Fruit fly (Drosophila melanogaster): Measurements from ENCODE around the gene CG1840.
A peak's percentile ranks its signal among the peaks of the same experiment; 100 is the strongest.

CG1840 gene

DNA sequence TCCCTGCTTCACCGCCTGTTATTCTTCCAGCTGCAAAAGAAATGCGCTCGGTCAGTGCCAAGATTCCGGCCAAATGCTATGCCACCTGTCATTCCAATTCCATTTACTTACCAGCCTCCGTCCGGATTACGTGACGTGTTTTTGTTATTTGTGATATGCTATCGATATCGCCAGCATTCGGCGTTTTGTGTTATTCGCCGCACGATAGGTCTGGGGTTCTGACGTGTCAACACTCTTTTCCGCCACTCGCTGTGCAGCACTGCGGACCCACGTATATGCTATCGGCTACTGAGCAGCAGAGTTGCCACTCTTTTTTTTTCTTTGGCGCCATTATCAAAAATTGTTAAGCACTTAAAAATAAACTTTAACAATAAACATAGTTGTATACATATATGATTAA, 35.8 kb upstream of the CG1840 start, which contains the start of gene p24-1 (continued):
- no peak for TF ChIP-seq GATAd (GFP tag; optimal IDR thresholded peaks at IDR 0.05)

DNA sequence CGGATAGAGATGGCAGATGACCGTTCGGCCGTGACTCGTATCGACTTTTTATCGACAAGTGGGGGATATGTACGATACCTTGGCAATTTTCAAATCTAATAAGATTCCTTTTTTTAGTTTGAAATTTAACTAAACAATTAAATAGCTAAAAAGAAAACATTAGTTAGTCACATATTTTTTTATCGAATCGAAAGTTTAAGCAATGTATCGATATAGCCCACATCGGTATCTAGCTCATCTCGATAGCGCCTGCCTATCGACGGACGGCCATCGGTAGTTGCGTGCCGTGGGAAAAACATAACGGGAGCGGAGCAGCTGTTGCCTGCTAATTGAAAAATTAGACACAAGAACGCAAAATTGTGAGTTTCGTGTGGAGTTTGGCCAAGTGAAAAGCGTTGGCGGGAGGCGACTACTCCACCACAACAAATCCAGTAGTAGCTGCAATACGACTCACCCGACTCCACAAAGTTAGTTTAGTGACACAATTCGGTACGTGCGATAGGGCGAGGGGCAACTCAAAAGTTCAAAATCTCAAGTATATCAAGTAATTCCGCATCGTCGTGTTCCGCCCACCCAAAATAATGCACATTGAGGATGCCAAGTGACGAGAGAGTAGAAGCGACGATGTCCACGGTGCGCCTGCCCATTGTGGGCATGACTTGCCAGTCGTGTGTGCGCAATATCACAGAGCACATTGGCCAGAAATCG, 33.2 kb upstream of the CG1840 start, which contains the start of the genes CG10347 and ATP7:
TSS of gene CG10347 (minus strand) at position 174 of the 708 bp plus-strand sequence.
TSS of gene ATP7 (plus strand) at position 265 of the 708 bp plus-strand sequence.
- TF ChIP-seq rgr (GFP tag; optimal IDR thresholded peaks at IDR 0.05) (no peak), pan (optimal IDR thresholded peaks at IDR 0.05) (no peak), h (GFP tag; optimal IDR thresholded peaks at IDR 0.05) (peak; percentile 61), jim (GFP tag; optimal IDR thresholded peaks at IDR 0.05) (no peak), Rel (GFP tag; optimal IDR thresholded peaks at IDR 0.05) (no peak), Rel (tag; optimal IDR thresholded peaks at IDR 0.05) (peak; percentile 95), Dfd (GFP tag; optimal IDR thresholded peaks at IDR 0.05) (no peak), fru (GFP tag; optimal IDR thresholded peaks at IDR 0.05) (no peak), Dif (GFP tag; optimal IDR thresholded peaks at IDR 0.05; ENCODE audit: partially characterized antibody) (no peak), CG32264 (GFP tag; optimal IDR thresholded peaks at IDR 0.05) (no peak), br (GFP tag; optimal IDR thresholded peaks at IDR 0.05) (peak; percentile 45), CG9705 (GFP tag; optimal IDR thresholded peaks at IDR 0.05) (no peak), lola (GFP tag; optimal IDR thresholded peaks at IDR 0.05) (no peak), OdsH (GFP tag; optimal IDR thresholded peaks at IDR 0.05) (no peak), Hr78 (GFP tag; optimal IDR thresholded peaks at IDR 0.05) (no peak), ey (GFP tag; optimal IDR thresholded peaks at IDR 0.05) (peak; percentile 27), Sp1 (GFP tag; optimal IDR thresholded peaks at IDR 0.05) (peak; percentile 37), Mio (GFP tag; optimal IDR thresholded peaks at IDR 0.05) (no peak), sv (GFP tag; optimal IDR thresholded peaks at IDR 0.05) (peak; percentile 22), Vsx2 (GFP tag; optimal IDR thresholded peaks at IDR 0.05; ENCODE audit: partially characterized antibody) (no peak), HLH106 (tag; optimal IDR thresholded peaks at IDR 0.05) (peak; percentile 23), dsf (GFP tag; optimal IDR thresholded peaks at IDR 0.05; ENCODE audit: borderline replicate concordance) (peak; percentile 20), brk (GFP tag; optimal IDR thresholded peaks at IDR 0.05) (no peak), CrebA (GFP tag; optimal IDR thresholded peaks at IDR 0.05; ENCODE audit: borderline replicate concordance) (no peak), sage (GFP tag; optimal IDR thresholded peaks at IDR 0.05) (no peak), dmrt93B (GFP tag; optimal IDR thresholded peaks at IDR 0.05) (no peak), GATAd (GFP tag; optimal IDR thresholded peaks at IDR 0.05) (no peak), psq (GFP tag; optimal IDR thresholded peaks at IDR 0.05) (peak; percentile 12), Abd-B (GFP tag; optimal IDR thresholded peaks at IDR 0.05) (no peak), woc (GFP tag; optimal IDR thresholded peaks at IDR 0.05) (peak; percentile 11), foxo (GFP tag; optimal IDR thresholded peaks at IDR 0.05) (peak in 1 of 2 experiments; percentile 43), Hnf4 (GFP tag; optimal IDR thresholded peaks at IDR 0.05) (peak; percentile 68), Jra (GFP tag; optimal IDR thresholded peaks at IDR 0.05) (peak; percentile 75), Myc (optimal IDR thresholded peaks at IDR 0.05) (no peak)

DNA sequence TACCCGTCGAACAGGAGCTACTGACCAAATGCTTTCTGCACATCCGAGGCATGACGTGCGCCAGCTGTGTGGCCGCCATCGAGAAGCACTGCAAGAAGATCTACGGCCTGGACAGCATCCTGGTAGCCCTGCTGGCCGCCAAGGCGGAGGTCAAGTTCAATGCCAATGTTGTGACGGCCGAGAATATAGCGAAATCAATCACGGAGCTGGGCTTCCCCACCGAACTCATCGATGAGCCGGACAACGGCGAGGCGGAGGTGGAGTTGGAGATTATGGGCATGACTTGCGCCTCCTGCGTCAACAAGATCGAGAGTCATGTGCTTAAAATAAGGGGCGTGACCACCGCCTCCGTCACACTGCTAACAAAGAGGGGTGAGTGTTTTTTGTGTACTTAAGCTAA, 32.2 kb upstream of the CG1840 start:
- no peak for TF ChIP-seq Rel (GFP tag; optimal IDR thresholded peaks at IDR 0.05)
- peak; percentile 86 for TF ChIP-seq Rel (tag; optimal IDR thresholded peaks at IDR 0.05)
- TF ChIP-seq jim (GFP tag; optimal IDR thresholded peaks at IDR 0.05): no peak
- no peak for TF ChIP-seq CG9705 (GFP tag; optimal IDR thresholded peaks at IDR 0.05)
- TF ChIP-seq Mio (GFP tag; optimal IDR thresholded peaks at IDR 0.05): no peak
- no peak for TF ChIP-seq Hnf4 (GFP tag; optimal IDR thresholded peaks at IDR 0.05)
- TF ChIP-seq tai (GFP tag; optimal IDR thresholded peaks at IDR 0.05): no peak

DNA sequence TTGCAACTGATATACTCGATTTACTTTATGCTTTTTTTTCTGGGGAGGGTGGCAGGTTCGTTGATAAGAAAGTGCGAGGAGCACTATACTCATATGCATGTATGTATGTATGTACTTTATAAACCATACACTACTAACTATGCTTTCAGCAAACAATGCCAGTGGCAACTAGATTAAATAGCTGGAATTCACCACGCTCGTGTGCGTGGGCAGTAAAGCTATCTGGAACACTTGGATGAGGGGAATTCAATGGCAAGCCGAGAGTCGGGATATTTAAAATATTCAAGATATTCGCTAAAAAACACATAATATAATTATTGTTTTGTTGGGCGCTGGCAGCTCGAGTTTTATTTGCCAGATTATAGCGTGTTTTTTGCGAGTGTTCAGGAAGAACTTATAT, 31.3 kb upstream of the CG1840 start:
- TF ChIP-seq Rel (GFP tag; optimal IDR thresholded peaks at IDR 0.05): no peak
- TF ChIP-seq Rel (tag; optimal IDR thresholded peaks at IDR 0.05): no peak
- no peak for TF ChIP-seq CG9705 (GFP tag; optimal IDR thresholded peaks at IDR 0.05)
- TF ChIP-seq pan (optimal IDR thresholded peaks at IDR 0.05): no peak
- no peak for TF ChIP-seq dsf (GFP tag; optimal IDR thresholded peaks at IDR 0.05; ENCODE audit: borderline replicate concordance)
- no peak for TF ChIP-seq psq (GFP tag; optimal IDR thresholded peaks at IDR 0.05)
- no peak for TF ChIP-seq CrebA (GFP tag; optimal IDR thresholded peaks at IDR 0.05; ENCODE audit: borderline replicate concordance)
- TF ChIP-seq ey (GFP tag; optimal IDR thresholded peaks at IDR 0.05): no peak
- no peak for TF ChIP-seq Abd-B (GFP tag; optimal IDR thresholded peaks at IDR 0.05)
- no peak for TF ChIP-seq sv (GFP tag; optimal IDR thresholded peaks at IDR 0.05)
- no peak for TF ChIP-seq woc (GFP tag; optimal IDR thresholded peaks at IDR 0.05)
- no peak for TF ChIP-seq dl (GFP tag; optimal IDR thresholded peaks at IDR 0.05; ENCODE audit: insufficient read depth in 1 of 2, partially characterized antibody in 2 of 2)
- no peak for TF ChIP-seq N (GFP tag; optimal IDR thresholded peaks at IDR 0.05)
- TF ChIP-seq CG32264 (GFP tag; optimal IDR thresholded peaks at IDR 0.05): no peak
- no peak for TF ChIP-seq Vsx2 (GFP tag; optimal IDR thresholded peaks at IDR 0.05; ENCODE audit: partially characterized antibody)
- no peak for TF ChIP-seq Myc (optimal IDR thresholded peaks at IDR 0.05)
- TF ChIP-seq Dfd (GFP tag; optimal IDR thresholded peaks at IDR 0.05): no peak
- TF ChIP-seq rgr (GFP tag; optimal IDR thresholded peaks at IDR 0.05): no peak
- TF ChIP-seq fru (GFP tag; optimal IDR thresholded peaks at IDR 0.05): no peak
- TF ChIP-seq jim (GFP tag; optimal IDR thresholded peaks at IDR 0.05): no peak
- TF ChIP-seq Sp1 (GFP tag; optimal IDR thresholded peaks at IDR 0.05): no peak
